Fruit fly (Drosophila melanogaster) whole organism, embryonic: ENCODE data around the gene CG12123.

Experiments used
- CG10462 ChIP-seq: fragments of 200-800 bp; sonication (Bioruptor generic); optimal IDR thresholded peaks from 2 replicates; lab custom pipeline; 2016; ENCODE audit warnings: missing biosample characterization, missing genetic modification characterization
- CG12071 ChIP-seq: fragments of 200-800 bp; sonication (Bioruptor generic); optimal IDR thresholded peaks from 3 replicates; lab custom pipeline; 2018; ENCODE audit warnings: missing biosample characterization, mild to moderate bottlenecking, missing genetic modification characterization
- CG15696 ChIP-seq: fragments of 200-800 bp; sonication (Bioruptor generic); optimal IDR thresholded peaks from 2 replicates; lab custom pipeline; 2019; ENCODE audit warnings: missing biosample characterization, mild to moderate bottlenecking, missing genetic modification characterization, moderate library complexity
- CG17359 ChIP-seq: fragments of 200-800 bp; sonication (Bioruptor generic); optimal IDR thresholded peaks from 3 replicates; lab custom pipeline; 2018; ENCODE audit warnings: missing biosample characterization, mild to moderate bottlenecking, missing genetic modification characterization, moderate library complexity
- CG17829 ChIP-seq: fragments of 200-800 bp; optimal IDR thresholded peaks from 2 replicates; lab custom pipeline; 2019; ENCODE audit warnings: missing biosample characterization, mild to moderate bottlenecking, missing genetic modification characterization, moderate library complexity
- CG18619 ChIP-seq: fragments of 200-800 bp; sonication (Bioruptor generic); optimal IDR thresholded peaks from 3 replicates; lab custom pipeline; 2017; ENCODE audit warnings: missing biosample characterization, mild to moderate bottlenecking, missing genetic modification characterization
- CG2116 ChIP-seq: fragments of 200-800 bp; sonication (Bioruptor generic); optimal IDR thresholded peaks from 3 replicates; lab custom pipeline; 2018; ENCODE audit warnings: missing biosample characterization, mild to moderate bottlenecking, missing genetic modification characterization
- CG2678 ChIP-seq: fragments of 200-800 bp; sonication (Bioruptor generic); optimal IDR thresholded peaks from 3 replicates; lab custom pipeline; 2019; ENCODE audit warnings: missing biosample characterization, mild to moderate bottlenecking, missing genetic modification characterization, moderate library complexity
- CG2875 ChIP-seq: fragments of 200-800 bp; sonication (Bioruptor generic); optimal IDR thresholded peaks from 2 replicates; lab custom pipeline; 2017; ENCODE audit warnings: missing biosample characterization, mild to moderate bottlenecking, missing genetic modification characterization, missing genetic modification reagents
- CG31388 ChIP-seq: fragments of 200-800 bp; sonication (Bioruptor generic); optimal IDR thresholded peaks from 2 replicates; lab custom pipeline; 2016; ENCODE audit warnings: missing biosample characterization, missing genetic modification characterization
- CG32532 ChIP-seq: fragments of 200-800 bp; sonication (Bioruptor generic); IDR thresholded peaks from 2 replicates; pipeline ENCODE4 v1.3.6; 2022; ENCODE audit warnings: missing biosample characterization, missing genetic modification characterization
- CG3281 ChIP-seq: fragments of 200-800 bp; sonication (Bioruptor generic); optimal IDR thresholded peaks from 3 replicates; lab custom pipeline; 2017; ENCODE audit warnings: missing biosample characterization, mild to moderate bottlenecking, missing genetic modification characterization
- CG42726 ChIP-seq: fragments of 200-800 bp; sonication (Bioruptor generic); IDR thresholded peaks from 2 replicates; pipeline ENCODE4 v1.3.6; 2022; ENCODE audit warnings: missing biosample characterization, missing genetic modification characterization; ENCODE audit not compliant: partially characterized antibody
- CG4360 ChIP-seq: fragments of 200-800 bp; sonication (Bioruptor generic); IDR thresholded peaks from 2 replicates; pipeline ENCODE4 v1.3.6; 2022; ENCODE audit warnings: missing biosample characterization, missing genetic modification characterization
- CG6689 ChIP-seq: fragments of 200-800 bp; sonication (Bioruptor generic); IDR thresholded peaks from 2 replicates; pipeline ENCODE4 v1.3.6; 2022; ENCODE audit warnings: missing biosample characterization, missing genetic modification characterization
- CG7839 ChIP-seq: fragments of 200-800 bp; sonication (Bioruptor generic); optimal IDR thresholded peaks from 3 replicates; lab custom pipeline; 2018; ENCODE audit warnings: missing biosample characterization, mild to moderate bottlenecking, missing genetic modification characterization, moderate library complexity
- CG9437 ChIP-seq: fragments of 200-800 bp; sonication (Bioruptor generic); optimal IDR thresholded peaks from 2 replicates; lab custom pipeline; 2018; ENCODE audit warnings: missing biosample characterization, mild to moderate bottlenecking, missing genetic modification characterization
- CoRest ChIP-seq: fragments of 200-800 bp; sonication (Bioruptor generic); optimal IDR thresholded peaks from 3 replicates; lab custom pipeline; 2018; ENCODE audit warnings: missing biosample characterization, mild to moderate bottlenecking, missing genetic modification characterization, moderate library complexity
- Doc2 ChIP-seq: fragments of 200-800 bp; sonication (Bioruptor generic); IDR thresholded peaks from 2 replicates; pipeline ENCODE4 v1.3.6; 2022; ENCODE audit warnings: missing biosample characterization, missing genetic modification characterization
- E2f2 ChIP-seq: fragments of 200-800 bp; sonication (Bioruptor generic); IDR thresholded peaks from 2 replicates; pipeline ENCODE4 v1.3.6; 2022; ENCODE audit warnings: missing biosample characterization, missing genetic modification characterization
- HHEX ChIP-seq: fragments of 200-800 bp; sonication (Bioruptor generic); optimal IDR thresholded peaks from 3 replicates; lab custom pipeline; 2017; ENCODE audit warnings: missing biosample characterization, mild to moderate bottlenecking, missing genetic modification characterization, missing genetic modification reagents
- HLH54F ChIP-seq: fragments of 200-800 bp; sonication (Bioruptor generic); optimal IDR thresholded peaks from 3 replicates; lab custom pipeline; 2016; ENCODE audit warnings: missing biosample characterization, missing genetic modification characterization
- Hand ChIP-seq: fragments of 200-800 bp; sonication (Bioruptor generic); optimal IDR thresholded peaks from 2 replicates; lab custom pipeline; 2017; ENCODE audit warnings: mild to moderate bottlenecking, missing biosample characterization, missing genetic modification reagents, missing genetic modification characterization
- Mes4 ChIP-seq: fragments of 200-800 bp; sonication (Bioruptor generic); optimal IDR thresholded peaks from 2 replicates; lab custom pipeline; 2016; ENCODE audit warnings: missing biosample characterization, missing genetic modification characterization
- Neu2 ChIP-seq: fragments of 200-800 bp; sonication (Bioruptor generic); optimal IDR thresholded peaks from 3 replicates; lab custom pipeline; 2016; ENCODE audit warnings: missing biosample characterization, missing genetic modification characterization, borderline replicate concordance
- Six4 ChIP-seq: fragments of 200-800 bp; sonication (Bioruptor generic); optimal IDR thresholded peaks from 2 replicates; lab custom pipeline; 2016; ENCODE audit warnings: missing biosample characterization, missing genetic modification characterization
- ac ChIP-seq: fragments of 200-800 bp; sonication (Bioruptor generic); optimal IDR thresholded peaks from 3 replicates; lab custom pipeline; 2017; ENCODE audit warnings: missing biosample characterization, mild to moderate bottlenecking, missing genetic modification characterization
- ase ChIP-seq: fragments of 200-800 bp; sonication (Bioruptor generic); IDR thresholded peaks from 3 replicates; pipeline ENCODE4 v1.3.6; 2022; ENCODE audit warnings: missing biosample characterization, missing genetic modification characterization
- az2 ChIP-seq: fragments of 200-800 bp; sonication (Bioruptor generic); optimal IDR thresholded peaks from 3 replicates; lab custom pipeline; 2016; ENCODE audit warnings: missing biosample characterization, missing genetic modification characterization
- chinmo ChIP-seq: fragments of 200-800 bp; sonication (Bioruptor generic); IDR thresholded peaks from 4 replicates; pipeline ENCODE4 v1.3.6; 2022; ENCODE audit warnings: missing biosample characterization, missing genetic modification characterization; ENCODE audit not compliant: partially characterized antibody
- dan ChIP-seq: fragments of 200-800 bp; sonication (Bioruptor generic); IDR thresholded peaks from 2 replicates; pipeline ENCODE4 v1.3.6; 2022; ENCODE audit warnings: missing biosample characterization, missing genetic modification characterization
- dm ChIP-seq: fragments of 200-800 bp; sonication (Bioruptor generic); optimal IDR thresholded peaks from 3 replicates; lab custom pipeline; 2016; ENCODE audit warnings: missing biosample characterization, missing genetic modification characterization
- dmrt11E ChIP-seq: fragments of 200-800 bp; sonication (Bioruptor generic); optimal IDR thresholded peaks from 3 replicates; lab custom pipeline; 2018; ENCODE audit warnings: missing biosample characterization, mild to moderate bottlenecking, missing genetic modification characterization, moderate library complexity
- dmrt99B ChIP-seq: fragments of 200-800 bp; sonication (Bioruptor generic); optimal IDR thresholded peaks from 2 replicates; lab custom pipeline; 2018; ENCODE audit warnings: missing biosample characterization, mild to moderate bottlenecking, missing genetic modification characterization, moderate library complexity
- dpn ChIP-seq, 2 experiments: fragments of 200-800 bp; sonication (Bioruptor generic); optimal IDR thresholded peaks; 3 replicates each; lab custom pipeline; 2016; ENCODE audit warnings: missing biosample characterization in 2 of 2, missing genetic modification characterization in 2 of 2
- eve ChIP-seq, 2 experiments: fragments of >200 bp; optimal IDR thresholded peaks; 2 replicates each; lab custom pipeline; 2017; ENCODE audit warnings: missing biosample characterization in 2 of 2, missing genetic modification characterization in 2 of 2
- fd3F ChIP-seq: fragments of 200-800 bp; sonication (Bioruptor generic); optimal IDR thresholded peaks from 2 replicates; lab custom pipeline; 2018; ENCODE audit warnings: missing biosample characterization, mild to moderate bottlenecking, missing genetic modification characterization, moderate library complexity
- gcm2 ChIP-seq: fragments of 200-800 bp; sonication (Bioruptor generic); optimal IDR thresholded peaks from 2 replicates; lab custom pipeline; 2016; ENCODE audit warnings: missing biosample characterization, missing genetic modification characterization
- grau ChIP-seq: fragments of 200-800 bp; optimal IDR thresholded peaks from 3 replicates; lab custom pipeline; 2019; ENCODE audit warnings: missing biosample characterization, mild to moderate bottlenecking, missing genetic modification characterization, moderate library complexity
- gsb-n ChIP-seq: fragments of 200-800 bp; sonication (Bioruptor generic); optimal IDR thresholded peaks from 3 replicates; lab custom pipeline; 2018; ENCODE audit warnings: missing biosample characterization, mild to moderate bottlenecking, missing genetic modification characterization
- jumu ChIP-seq: fragments of 200-800 bp; sonication (Bioruptor generic); optimal IDR thresholded peaks from 3 replicates; lab custom pipeline; 2016; ENCODE audit warnings: missing biosample characterization, missing genetic modification characterization
- oc ChIP-seq: fragments of 200-800 bp; sonication (Bioruptor generic); optimal IDR thresholded peaks from 2 replicates; lab custom pipeline; 2018; ENCODE audit warnings: missing biosample characterization, mild to moderate bottlenecking, missing genetic modification characterization, moderate library complexity
- otp ChIP-seq: fragments of 200-800 bp; sonication (Bioruptor generic); IDR thresholded peaks from 3 replicates; pipeline ENCODE4, ENCODE4 v1.3.6; 2022; ENCODE audit warnings: missing biosample characterization, missing genetic modification characterization
- pan ChIP-seq, 4 experiments: fragments of >200 bp in 3 of 4; fragments of 200-800 bp in 1 of 4; sonication (Bioruptor generic) in 1 of 4; optimal IDR thresholded peaks in 3 of 4; IDR thresholded peaks in 1 of 4; 2 replicates each; pipeline versions ENCODE4 v1.3.6 to Lab custom; 2017 to 2022; ENCODE audit warnings: missing biosample characterization in 2 of 4, missing genetic modification characterization in 2 of 4, mixed read lengths in 1 of 4
- sens-2 ChIP-seq: fragments of 200-800 bp; sonication (Bioruptor generic); IDR thresholded peaks from 2 replicates; pipeline ENCODE4 v1.3.6; 2022; ENCODE audit warnings: missing biosample characterization, missing genetic modification characterization
- shn ChIP-seq: fragments of 200-800 bp; sonication (Bioruptor generic); optimal IDR thresholded peaks from 3 replicates; lab custom pipeline; 2016; ENCODE audit warnings: missing biosample characterization, missing genetic modification characterization
- sug ChIP-seq: fragments of 200-800 bp; optimal IDR thresholded peaks from 2 replicates; lab custom pipeline; 2019; ENCODE audit warnings: missing biosample characterization, mild to moderate bottlenecking, missing genetic modification characterization, moderate library complexity
- trem ChIP-seq: fragments of 200-800 bp; optimal IDR thresholded peaks from 3 replicates; lab custom pipeline; 2019; ENCODE audit warnings: missing biosample characterization, mild to moderate bottlenecking, missing genetic modification characterization, moderate library complexity
- unc-4 ChIP-seq: fragments of 200-800 bp; sonication (Bioruptor generic); IDR thresholded peaks from 2 replicates; pipeline ENCODE4 v1.3.6; 2022; ENCODE audit warnings: missing biosample characterization, missing genetic modification characterization; ENCODE audit not compliant: partially characterized antibody
- zf30C ChIP-seq: fragments of 200-800 bp; sonication (Bioruptor generic); optimal IDR thresholded peaks from 3 replicates; lab custom pipeline; 2018; ENCODE audit warnings: missing biosample characterization, mild to moderate bottlenecking, missing genetic modification characterization
- zfh1 ChIP-seq: fragments of 200-800 bp; sonication (Bioruptor generic); IDR thresholded peaks from 3 replicates; pipeline ENCODE4 v1.3.6; 2022; ENCODE audit warnings: missing biosample characterization, missing genetic modification characterization

The CG12123 gene

DNA sequence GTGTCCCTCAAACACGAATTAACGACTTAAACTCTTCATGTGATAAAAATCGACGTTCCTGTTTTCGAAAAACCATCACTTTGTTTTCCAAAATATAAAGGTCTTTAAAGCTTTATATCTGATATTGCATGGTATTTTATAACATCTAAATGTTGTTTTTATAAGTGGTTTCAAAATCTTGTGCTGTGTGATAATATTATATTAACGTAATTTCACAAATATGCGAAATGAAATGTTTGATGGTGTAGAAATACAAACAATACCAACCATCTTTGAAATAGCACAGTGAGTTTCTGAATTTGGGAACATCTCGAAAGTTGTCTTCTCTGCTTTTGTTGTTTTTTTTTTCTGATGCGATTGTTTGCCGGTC is 48.8 kb upstream of the CG12123 start (continued):
- TF ChIP-seq eve (GFP tag; optimal IDR thresholded peaks at IDR 0.05; lab: Kevin White, UChicago) (no peak), CG2116 (GFP tag; lab: Kevin White, UChicago) (no peak), CG17829 (tag; lab: Kevin White, UChicago) (no peak), HLH54F (GFP tag; lab: Kevin White, UChicago) (no peak), CG6689 (GFP tag; lab: Robert Waterston, UW) (no peak), pan (optimal IDR thresholded peaks at IDR 0.05; lab: Kevin White, UChicago) (no peak), pan (GFP tag; optimal IDR thresholded peaks at IDR 0.05 in 1 of 2, IDR thresholded peaks at IDR 0.05 in 1 of 2) (peak in 1 of 2 experiments; percentile 6), CG12071 (no peak), Neu2 (no peak), sens-2 (GFP tag; lab: Robert Waterston, UW) (no peak), E2f2 (no peak), dmrt99B (tag; lab: Kevin White, UChicago) (peak; percentile 17), unc-4 (GFP tag; lab: Robert Waterston, UW) (no peak), ac (GFP tag; lab: Kevin White, UChicago) (no peak), fd3F (GFP tag; lab: Kevin White, UChicago) (peak; percentile 1), dmrt11E (no peak), CG2678 (tag; lab: Kevin White, UChicago) (peak; percentile 43), dan (GFP tag; lab: Robert Waterston, UW) (no peak), gcm2 (no peak), dm (GFP tag; lab: Kevin White, UChicago) (no peak), shn (GFP tag; lab: Kevin White, UChicago) (no peak), az2 (no peak), Doc2 (GFP tag; lab: Robert Waterston, UW) (no peak), CG4360 (GFP tag; lab: Robert Waterston, UW) (no peak), CG32532 (GFP tag; lab: Robert Waterston, UW) (no peak), Six4 (GFP tag; lab: Kevin White, UChicago) (no peak), dpn (GFP tag; optimal IDR thresholded peaks at IDR 0.05; lab: Kevin White, UChicago) (no peak), CG2875 (GFP tag; lab: Kevin White, UChicago) (no peak), zfh1 (GFP tag; lab: Robert Waterston, UW) (no peak), oc (tag; lab: Kevin White, UChicago) (no peak), zf30C (GFP tag; lab: Kevin White, UChicago) (no peak), CG15696 (tag; lab: Kevin White, UChicago) (no peak), Hand (GFP tag; lab: Kevin White, UChicago) (no peak), grau (tag; lab: Kevin White, UChicago) (peak; percentile 23), CG3281 (no peak), CG10462 (GFP tag; lab: Kevin White, UChicago) (no peak), jumu (no peak), otp (GFP tag; lab: Robert Waterston, UW) (no peak), ase (no peak), gsb-n (no peak), CG42726 (GFP tag; lab: Robert Waterston, UW) (no peak), HHEX (no peak), CG18619 (GFP tag; lab: Kevin White, UChicago) (no peak), chinmo (GFP tag; lab: Robert Waterston, UW) (no peak), CG7839 (tag; lab: Kevin White, UChicago) (peak; percentile 37), sug (tag; lab: Kevin White, UChicago) (no peak), CG17359 (tag; lab: Kevin White, UChicago) (no peak), CG9437 (GFP tag; lab: Kevin White, UChicago) (no peak), CoRest (tag; lab: Kevin White, UChicago) (peak; percentile 27), CG31388 (no peak), trem (no peak), Mes4 (no peak)
